Fruit fly (Drosophila melanogaster) whole organism, embryonic: ENCODE results near the gene Pxn.

Experiments
- B-H2 ChIP-seq: fragments of 200-800 bp; sonication (Bioruptor generic); optimal IDR thresholded peaks from 2 replicates; lab custom pipeline; 2018; ENCODE audit warnings: missing biosample characterization, mild to moderate bottlenecking, missing genetic modification characterization
- CG1024 ChIP-seq: fragments of 200-800 bp; sonication (Bioruptor generic); IDR thresholded peaks from 2 replicates; pipeline ENCODE4 v1.3.6; 2022; ENCODE audit warnings: missing biosample characterization, missing genetic modification characterization
- CG11723 ChIP-seq: fragments of 200-800 bp; sonication (Bioruptor generic); optimal IDR thresholded peaks from 2 replicates; lab custom pipeline; 2017; ENCODE audit warnings: missing biosample characterization, mild to moderate bottlenecking, missing genetic modification characterization
- CG12942 ChIP-seq: fragments of 200-800 bp; sonication (Bioruptor generic); optimal IDR thresholded peaks from 3 replicates; lab custom pipeline; 2016; ENCODE audit warnings: missing biosample characterization, missing genetic modification characterization
- CG13894 ChIP-seq: fragments of 200-800 bp; sonication (Bioruptor generic); optimal IDR thresholded peaks from 3 replicates; lab custom pipeline; 2018; ENCODE audit warnings: missing biosample characterization, mild to moderate bottlenecking, missing genetic modification characterization, moderate library complexity
- CG14441 ChIP-seq: fragments of 200-800 bp; sonication (Bioruptor generic); IDR thresholded peaks from 2 replicates; pipeline ENCODE4 v1.3.6; 2022; ENCODE audit warnings: missing biosample characterization, missing genetic modification characterization
- CG14860 ChIP-seq: fragments of 200-800 bp; sonication (Bioruptor generic); IDR thresholded peaks from 3 replicates; pipeline ENCODE4 v1.3.6; 2022; ENCODE audit warnings: missing biosample characterization, missing genetic modification characterization; ENCODE audit not compliant: partially characterized antibody
- CG1529 ChIP-seq: fragments of 200-800 bp; sonication (Bioruptor generic); optimal IDR thresholded peaks from 3 replicates; lab custom pipeline; 2018; ENCODE audit warnings: missing biosample characterization, missing genetic modification characterization
- CG16815 ChIP-seq: fragments of 200-800 bp; sonication (Bioruptor generic); optimal IDR thresholded peaks from 3 replicates; lab custom pipeline; 2017; ENCODE audit warnings: missing biosample characterization, mild to moderate bottlenecking, missing genetic modification characterization
- CG1832 ChIP-seq: fragments of 200-800 bp; sonication (Bioruptor generic); optimal IDR thresholded peaks from 2 replicates; lab custom pipeline; 2017; ENCODE audit warnings: missing biosample characterization, mild to moderate bottlenecking, missing genetic modification characterization, inconsistent platforms
- CG2116 ChIP-seq: fragments of 200-800 bp; sonication (Bioruptor generic); optimal IDR thresholded peaks from 3 replicates; lab custom pipeline; 2018; ENCODE audit warnings: missing biosample characterization, mild to moderate bottlenecking, missing genetic modification characterization
- CG2712 ChIP-seq: fragments of 200-800 bp; optimal IDR thresholded peaks from 3 replicates; lab custom pipeline; 2019; ENCODE audit warnings: missing biosample characterization, mild to moderate bottlenecking, missing genetic modification characterization, moderate library complexity
- CG31224 ChIP-seq: fragments of 200-800 bp; sonication (Bioruptor generic); IDR thresholded peaks from 2 replicates; pipeline ENCODE4 v1.3.6; 2022; ENCODE audit warnings: missing biosample characterization, missing genetic modification characterization
- CG3163 ChIP-seq: fragments of 200-800 bp; sonication (Bioruptor generic); optimal IDR thresholded peaks from 3 replicates; lab custom pipeline; 2016; ENCODE audit warnings: missing biosample characterization, missing genetic modification characterization
- CG32767 ChIP-seq: fragments of 200-800 bp; sonication (Bioruptor generic); IDR thresholded peaks from 2 replicates; pipeline ENCODE4 v1.3.6; 2022; ENCODE audit warnings: missing biosample characterization, missing genetic modification characterization
- CG4360 ChIP-seq: fragments of 200-800 bp; sonication (Bioruptor generic); IDR thresholded peaks from 2 replicates; pipeline ENCODE4 v1.3.6; 2022; ENCODE audit warnings: missing biosample characterization, missing genetic modification characterization
- CG4854 ChIP-seq: fragments of 200-800 bp; sonication (Bioruptor generic); optimal IDR thresholded peaks from 2 replicates; lab custom pipeline; 2016; ENCODE audit warnings: missing biosample characterization, missing genetic modification characterization, inconsistent platforms
- CG5180 ChIP-seq: fragments of 200-800 bp; sonication (Bioruptor generic); optimal IDR thresholded peaks from 3 replicates; lab custom pipeline; 2017; ENCODE audit warnings: missing biosample characterization, missing genetic modification characterization, mild to moderate bottlenecking, moderate library complexity, missing genetic modification reagents
- CG7556 ChIP-seq: fragments of 200-800 bp; sonication (Bioruptor generic); optimal IDR thresholded peaks from 2 replicates; lab custom pipeline; 2017; ENCODE audit warnings: missing biosample characterization, mild to moderate bottlenecking, missing genetic modification characterization
- CG7928 ChIP-seq: fragments of 200-800 bp; sonication (Bioruptor generic); optimal IDR thresholded peaks from 2 replicates; lab custom pipeline; 2017; ENCODE audit warnings: missing biosample characterization, mild to moderate bottlenecking, missing genetic modification characterization
- CG9876 ChIP-seq: fragments of 200-800 bp; sonication (Bioruptor generic); optimal IDR thresholded peaks from 2 replicates; lab custom pipeline; 2016; ENCODE audit warnings: missing biosample characterization, missing genetic modification characterization
- D19A ChIP-seq: fragments of 200-800 bp; optimal IDR thresholded peaks from 3 replicates; lab custom pipeline; 2019; ENCODE audit warnings: missing biosample characterization, mild to moderate bottlenecking, missing genetic modification characterization, moderate library complexity
- Eip74EF ChIP-seq, 2 experiments: fragments of 200-800 bp in 1 of 2; fragments of >200 bp in 1 of 2; sonication (Bioruptor generic) in 1 of 2; optimal IDR thresholded peaks; 2 replicates each; lab custom pipeline; 2017 to 2019; ENCODE audit warnings: missing biosample characterization in 2 of 2, missing genetic modification characterization in 2 of 2, mild to moderate bottlenecking in 1 of 2, moderate library complexity in 1 of 2
- Hand ChIP-seq: fragments of 200-800 bp; sonication (Bioruptor generic); optimal IDR thresholded peaks from 2 replicates; lab custom pipeline; 2017; ENCODE audit warnings: mild to moderate bottlenecking, missing biosample characterization, missing genetic modification reagents, missing genetic modification characterization
- Hmr ChIP-seq: fragments of 200-800 bp; sonication (Bioruptor generic); optimal IDR thresholded peaks from 3 replicates; lab custom pipeline; 2017; ENCODE audit warnings: mild to moderate bottlenecking, missing biosample characterization, missing genetic modification reagents, missing genetic modification characterization
- Hr51 ChIP-seq, 2 experiments: fragments of 200-800 bp; sonication (Bioruptor generic); optimal IDR thresholded peaks; 2 replicates in 1 of 2; 3 replicates in 1 of 2; lab custom pipeline; 2016 to 2018; ENCODE audit warnings: missing biosample characterization in 2 of 2, missing genetic modification characterization in 2 of 2, mild to moderate bottlenecking in 1 of 2, moderate library complexity in 1 of 2
- MESR4 ChIP-seq: fragments of 200-800 bp; sonication (Bioruptor generic); optimal IDR thresholded peaks from 2 replicates; lab custom pipeline; 2018; ENCODE audit warnings: missing biosample characterization, mild to moderate bottlenecking, missing genetic modification characterization, moderate library complexity
- MTF-1 ChIP-seq: fragments of 200-800 bp; sonication (Bioruptor generic); optimal IDR thresholded peaks from 2 replicates; lab custom pipeline; 2018; ENCODE audit warnings: missing biosample characterization, mild to moderate bottlenecking, missing genetic modification characterization, borderline replicate concordance
- Mrtf ChIP-seq: fragments of 200-800 bp; sonication (Bioruptor generic); IDR thresholded peaks from 3 replicates; pipeline ENCODE4 v1.3.6; 2022; ENCODE audit warnings: missing biosample characterization, missing genetic modification characterization
- Pdp1 ChIP-seq, 2 experiments: fragments of 200-800 bp; sonication (Bioruptor generic); optimal IDR thresholded peaks; 3 replicates each; lab custom pipeline; 2016; ENCODE audit warnings: missing biosample characterization in 2 of 2, missing genetic modification characterization in 2 of 2, mild to moderate bottlenecking in 1 of 2, moderate library complexity in 1 of 2
- Sin3A ChIP-seq: fragments of >200 bp; optimal IDR thresholded peaks from 2 replicates; lab custom pipeline; 2018
- abd-A ChIP-seq: fragments of 200-800 bp; sonication (Bioruptor generic); optimal IDR thresholded peaks from 3 replicates; lab custom pipeline; 2019; ENCODE audit warnings: missing biosample characterization, mild to moderate bottlenecking, missing genetic modification characterization, moderate library complexity
- br ChIP-seq: fragments of >200 bp; optimal IDR thresholded peaks from 2 replicates; lab custom pipeline; 2017
- ci ChIP-seq: fragments of 200-800 bp; sonication (Bioruptor generic); IDR thresholded peaks from 3 replicates; pipeline ENCODE4 v1.3.6; 2022; ENCODE audit warnings: missing biosample characterization, missing genetic modification characterization
- crc ChIP-seq: fragments of 200-800 bp; sonication (Bioruptor generic); optimal IDR thresholded peaks from 2 replicates; lab custom pipeline; 2016; ENCODE audit warnings: missing biosample characterization, missing genetic modification characterization
- gfzf ChIP-seq: fragments of 200-800 bp; sonication (Bioruptor generic); optimal IDR thresholded peaks from 2 replicates; lab custom pipeline; 2016; ENCODE audit warnings: missing biosample characterization, mild to moderate bottlenecking, missing genetic modification characterization, moderate library complexity
- h ChIP-seq: fragments of >200 bp; optimal IDR thresholded peaks from 2 replicates; lab custom pipeline; 2017
- hkb ChIP-seq, 2 experiments: fragments of 200-800 bp in 1 of 2; fragments of >200 bp in 1 of 2; sonication (Bioruptor generic) in 1 of 2; IDR thresholded peaks in 1 of 2; optimal IDR thresholded peaks in 1 of 2; 2 replicates each; pipeline versions ENCODE4 v1.3.6 to Lab custom; 2017 to 2022; ENCODE audit warnings: missing biosample characterization in 1 of 2, missing genetic modification characterization in 1 of 2
- jumu ChIP-seq: fragments of 200-800 bp; sonication (Bioruptor generic); optimal IDR thresholded peaks from 3 replicates; lab custom pipeline; 2016; ENCODE audit warnings: missing biosample characterization, missing genetic modification characterization
- luna ChIP-seq: fragments of 200-800 bp; sonication (Bioruptor generic); optimal IDR thresholded peaks from 2 replicates; lab custom pipeline; 2016; ENCODE audit warnings: missing biosample characterization, missing genetic modification characterization
- mirr ChIP-seq: fragments of 200-800 bp; sonication (Bioruptor generic); optimal IDR thresholded peaks from 3 replicates; lab custom pipeline; 2018; ENCODE audit warnings: missing biosample characterization, mild to moderate bottlenecking, missing genetic modification characterization
- sens-2 ChIP-seq: fragments of 200-800 bp; sonication (Bioruptor generic); IDR thresholded peaks from 2 replicates; pipeline ENCODE4 v1.3.6; 2022; ENCODE audit warnings: missing biosample characterization, missing genetic modification characterization
- sim ChIP-seq: fragments of 200-800 bp; sonication (Bioruptor generic); IDR thresholded peaks from 2 replicates; pipeline ENCODE4 v1.3.6; 2022; ENCODE audit warnings: missing biosample characterization, missing genetic modification characterization
- sna ChIP-seq: fragments of 200-800 bp; sonication (Bioruptor generic); IDR thresholded peaks from 2 replicates; pipeline ENCODE4 v1.3.6; 2022; ENCODE audit warnings: missing biosample characterization, missing genetic modification characterization; ENCODE audit not compliant: partially characterized antibody
- sr ChIP-seq: fragments of 200-800 bp; sonication (Bioruptor generic); IDR thresholded peaks from 3 replicates; pipeline ENCODE4 v1.3.6; 2022; ENCODE audit warnings: missing biosample characterization, missing genetic modification characterization
- stwl ChIP-seq: fragments of 200-800 bp; sonication (Bioruptor generic); optimal IDR thresholded peaks from 3 replicates; lab custom pipeline; 2018; ENCODE audit warnings: missing biosample characterization, mild to moderate bottlenecking, missing genetic modification characterization, moderate library complexity
- trh ChIP-seq: fragments of 200-800 bp; sonication (Bioruptor generic); optimal IDR thresholded peaks from 2 replicates; lab custom pipeline; 2016; ENCODE audit warnings: missing biosample characterization, missing genetic modification characterization
- yki ChIP-seq: fragments of >200 bp; optimal IDR thresholded peaks from 3 replicates; lab custom pipeline; 2018
- zen ChIP-seq: fragments of 200-800 bp; sonication (Bioruptor generic); optimal IDR thresholded peaks from 3 replicates; lab custom pipeline; 2018; ENCODE audit warnings: missing biosample characterization, mild to moderate bottlenecking, missing genetic modification characterization, moderate library complexity

Pxn gene

DNA sequence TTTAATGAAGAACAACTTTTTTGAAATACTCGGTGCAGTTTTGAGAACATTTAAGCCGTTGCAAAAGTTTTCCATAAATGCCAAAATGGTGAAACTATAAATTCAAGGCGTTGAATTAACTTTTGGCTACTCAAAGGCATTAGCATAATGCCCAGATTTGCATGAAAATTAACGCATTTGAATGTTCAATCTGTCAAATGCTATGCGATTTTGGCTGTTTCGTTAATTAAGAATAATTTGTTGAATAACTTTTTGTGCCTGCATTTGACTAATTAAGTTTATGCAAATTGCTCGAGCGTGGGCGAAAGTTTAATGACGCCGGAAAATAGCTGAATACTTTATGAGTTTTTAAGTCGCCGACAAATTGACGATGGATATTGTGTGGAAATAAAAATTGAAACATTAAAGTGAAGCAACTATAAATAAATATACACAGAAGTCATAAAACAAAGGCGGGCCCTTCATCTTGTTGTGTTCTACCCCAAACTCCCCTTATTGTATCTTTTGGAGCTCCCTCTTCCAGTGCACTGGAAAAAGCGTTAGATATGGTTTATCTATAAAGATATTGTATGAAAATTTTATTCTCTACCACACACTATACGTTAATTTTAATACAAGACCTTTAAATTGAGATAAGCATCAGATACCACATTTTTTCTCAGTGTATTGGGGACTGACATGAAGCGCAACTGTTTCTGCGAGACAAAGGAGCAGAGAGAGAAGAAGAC lies 77.6 kb downstream of the Pxn start (continued):
- TF ChIP-seq sim (no peak), CG1529 (GFP tag; lab: Kevin White, UChicago) (peak; percentile 50), mirr (GFP tag; lab: Kevin White, UChicago) (no peak), CG4360 (GFP tag; lab: Robert Waterston, UW) (peak; percentile 47; the same call in 1 of the 2 replicates), br (no peak), zen (tag; lab: Kevin White, UChicago) (peak; percentile 39), gfzf (GFP tag; lab: Kevin White, UChicago) (no peak), yki (no peak), CG16815 (GFP tag; lab: Kevin White, UChicago) (peak; percentile 48), Sin3A (lab: Kevin White, UChicago) (no peak), Hr51 (GFP tag; optimal IDR thresholded peaks at IDR 0.05; lab: Kevin White, UChicago) (peak; percentile 10 to 71), Eip74EF (GFP tag; optimal IDR thresholded peaks at IDR 0.05; lab: Kevin White, UChicago) (peak in 1 of 2 experiments; percentile 42), B-H2 (no peak), sr (GFP tag; lab: Robert Waterston, UW) (no peak), CG7556 (GFP tag; lab: Kevin White, UChicago) (peak; percentile 70), CG14860 (no peak), CG7928 (no peak), luna (GFP tag; lab: Kevin White, UChicago) (no peak), CG1832 (no peak), stwl (peak; percentile 16), CG3163 (no peak), ci (GFP tag; lab: Robert Waterston, UW) (peak; percentile 82), CG9876 (GFP tag; lab: Kevin White, UChicago) (no peak), CG2712 (tag; lab: Kevin White, UChicago) (peak; percentile 87), hkb (optimal IDR thresholded peaks at IDR 0.05; lab: Kevin White, UChicago) (no peak), hkb (GFP tag; IDR thresholded peaks at IDR 0.05; lab: Robert Waterston, UW) (peak; percentile 73), jumu (peak; percentile 55), CG4854 (GFP tag; lab: Kevin White, UChicago) (peak; percentile 47), CG32767 (GFP tag; lab: Robert Waterston, UW) (no peak), sna (GFP tag; lab: Robert Waterston, UW) (no peak), Hmr (GFP tag; lab: Kevin White, UChicago) (peak; percentile 33), CG14441 (GFP tag; lab: Robert Waterston, UW) (no peak), CG13894 (no peak), trh (GFP tag; lab: Kevin White, UChicago) (no peak), MESR4 (GFP tag; lab: Kevin White, UChicago) (no peak), Mrtf (GFP tag; lab: Robert Waterston, UW) (no peak), CG2116 (GFP tag; lab: Kevin White, UChicago) (peak; percentile 18), MTF-1 (GFP tag; lab: Kevin White, UChicago) (peak; percentile 34), sens-2 (GFP tag; lab: Robert Waterston, UW) (peak; percentile 60; the same call in 1 of the 2 replicates), abd-A (tag; lab: Kevin White, UChicago) (peak; percentile 41), CG1024 (GFP tag; lab: Robert Waterston, UW) (peak; percentile 47; the same call in 1 of the 2 replicates), CG5180 (peak; percentile 6), CG12942 (peak; percentile 45), D19A (peak; percentile 74), h (no peak), CG11723 (peak; percentile 35), Hand (GFP tag; lab: Kevin White, UChicago) (no peak), Pdp1 (GFP tag; optimal IDR thresholded peaks at IDR 0.05; lab: Kevin White, UChicago) (peak; percentile 29 to 59), crc (GFP tag; lab: Kevin White, UChicago) (no peak), CG31224 (no peak)
